Fruit fly (Drosophila melanogaster): ENCODE measurements around the gene Krn.
A peak's percentile ranks its signal among the peaks of the same experiment; 100 is the strongest.

Krn gene

dm6 chr3L:17657728-17658379 is 3.8 kb upstream of the Krn start (continued):
- no peak for TF ChIP-seq toy (GFP tag; IDR thresholded peaks at IDR 0.05)
- TF ChIP-seq MESR4 (GFP tag; optimal IDR thresholded peaks at IDR 0.05), result no peak
- no peak for TF ChIP-seq Kr (GFP tag; optimal IDR thresholded peaks at IDR 0.05)
- no peak for TF ChIP-seq Bgb (GFP tag; IDR thresholded peaks at IDR 0.05; ENCODE audit: partially characterized antibody)
- no peak for TF ChIP-seq Lhr (GFP tag; optimal IDR thresholded peaks at IDR 0.05)
- TF ChIP-seq Aef1 (GFP tag; IDR thresholded peaks at IDR 0.05), result no peak
- TF ChIP-seq CG12391 (tag; optimal IDR thresholded peaks at IDR 0.05), result peak; percentile 42
- TF ChIP-seq CG9876 (GFP tag; optimal IDR thresholded peaks at IDR 0.05), result no peak
- TF ChIP-seq Sry-δ (GFP tag; optimal IDR thresholded peaks at IDR 0.05), result no peak
- peak; percentile 43; the same call in 1 of the 2 replicates for TF ChIP-seq stc (GFP tag; IDR thresholded peaks at IDR 0.05)
- TF ChIP-seq CG18599 (GFP tag; optimal IDR thresholded peaks at IDR 0.05), result no peak
- TF ChIP-seq mam (GFP tag; optimal IDR thresholded peaks at IDR 0.05), result peak; percentile 16
- TF ChIP-seq bcd (GFP tag; optimal IDR thresholded peaks at IDR 0.05), result peak; percentile 22
- no peak for TF ChIP-seq Sin3A (optimal IDR thresholded peaks at IDR 0.05)
- TF ChIP-seq HLH3B (GFP tag; IDR thresholded peaks at IDR 0.05), result no peak
- TF ChIP-seq CG3995 (GFP tag; optimal IDR thresholded peaks at IDR 0.05), result no peak
- TF ChIP-seq Dip2 (GFP tag; IDR thresholded peaks at IDR 0.05), result no peak
- TF ChIP-seq Nf-YA (GFP tag; IDR thresholded peaks at IDR 0.05), result no peak
- TF ChIP-seq CG1647 (GFP tag; optimal IDR thresholded peaks at IDR 0.05), result peak; percentile 5
- TF ChIP-seq CG6254 (GFP tag; optimal IDR thresholded peaks at IDR 0.05), result peak; percentile 39
- no peak for TF ChIP-seq maf-S (GFP tag; optimal IDR thresholded peaks at IDR 0.05)
- no peak for TF ChIP-seq mld (GFP tag; IDR thresholded peaks at IDR 0.05; ENCODE audit: partially characterized antibody)
- TF ChIP-seq chif (GFP tag; optimal IDR thresholded peaks at IDR 0.05), result peak; percentile 30 to 62
- TF ChIP-seq kni (GFP tag; optimal IDR thresholded peaks at IDR 0.05), result no peak
- TF ChIP-seq sc (optimal IDR thresholded peaks at IDR 0.05), result no peak
- TF ChIP-seq sc (GFP tag; optimal IDR thresholded peaks at IDR 0.05), result no peak
- TF ChIP-seq jigr1 (GFP tag; IDR thresholded peaks at IDR 0.05), result no peak
- no peak for TF ChIP-seq Chrac-16 (GFP tag; optimal IDR thresholded peaks at IDR 0.05)
- no peak for TF ChIP-seq CG31224 (GFP tag; IDR thresholded peaks at IDR 0.05)
- TF ChIP-seq CG17328 (GFP tag; IDR thresholded peaks at IDR 0.05), result peak; percentile 13; the same call in 1 of the 2 replicates
- peak; percentile 50 for TF ChIP-seq CG17829 (tag; optimal IDR thresholded peaks at IDR 0.05)
- no peak for TF ChIP-seq Myb (GFP tag; optimal IDR thresholded peaks at IDR 0.05)
- peak; percentile 63 for TF ChIP-seq lab (GFP tag; optimal IDR thresholded peaks at IDR 0.05)
- TF ChIP-seq Oli (tag; optimal IDR thresholded peaks at IDR 0.05), result peak; percentile 64
- no peak for TF ChIP-seq abd-A (tag; optimal IDR thresholded peaks at IDR 0.05)
- peak; percentile 38; the same call in 1 of the 2 replicates for TF ChIP-seq sens-2 (GFP tag; IDR thresholded peaks at IDR 0.05)
- TF ChIP-seq Side (GFP tag; optimal IDR thresholded peaks at IDR 0.05), result no peak
- TF ChIP-seq Dfd (GFP tag; optimal IDR thresholded peaks at IDR 0.05), result no peak
- TF ChIP-seq CG10959 (GFP tag; IDR thresholded peaks at IDR 0.05), result no peak
- no peak for TF ChIP-seq ttk (GFP tag; IDR thresholded peaks at IDR 0.05)

dm6 chr3L:17656716-17657395 is 2.8 kb upstream of the Krn start:
- TF ChIP-seq psq (GFP tag; optimal IDR thresholded peaks at IDR 0.05) (no peak), CG14965 (GFP tag; optimal IDR thresholded peaks at IDR 0.05; ENCODE audit: borderline replicate concordance) (no peak), fru (optimal IDR thresholded peaks at IDR 0.05) (no peak), pho (GFP tag; optimal IDR thresholded peaks at IDR 0.05) (no peak), CG16815 (GFP tag; optimal IDR thresholded peaks at IDR 0.05) (no peak), sens-2 (GFP tag; IDR thresholded peaks at IDR 0.05) (no peak), unc-4 (GFP tag; IDR thresholded peaks at IDR 0.05; ENCODE audit: partially characterized antibody) (no peak), hb (GFP tag; IDR thresholded peaks at IDR 0.05; ENCODE audit: partially characterized antibody) (no peak), stc (GFP tag; IDR thresholded peaks at IDR 0.05) (no peak), CkIIα-i1 (GFP tag; IDR thresholded peaks at IDR 0.05) (no peak), CoRest (tag; optimal IDR thresholded peaks at IDR 0.05) (no peak), Myb (GFP tag; optimal IDR thresholded peaks at IDR 0.05) (no peak), HLHmδ (GFP tag; optimal IDR thresholded peaks at IDR 0.05) (peak; percentile 78), mirr (GFP tag; optimal IDR thresholded peaks at IDR 0.05) (no peak), Abd-B (GFP tag; optimal IDR thresholded peaks at IDR 0.05) (no peak)

Measured in whole organism, embryonic.